Fruit fly (Drosophila melanogaster) whole organism, embryonic: ENCODE measurements around the gene Gnpat.

Experiments
- Atf-2 ChIP-seq: fragments of 200-800 bp; sonication (Bioruptor generic); optimal IDR thresholded peaks from 2 replicates; lab custom pipeline; 2016; ENCODE audit warnings: missing biosample characterization, missing genetic modification characterization
- Awh ChIP-seq: fragments of 200-800 bp; sonication (Bioruptor generic); IDR thresholded peaks from 2 replicates; pipeline ENCODE4, ENCODE4 v1.3.6; 2022; ENCODE audit warnings: missing biosample characterization, missing genetic modification characterization
- CG10267 ChIP-seq: fragments of 200-800 bp; sonication (Bioruptor generic); optimal IDR thresholded peaks from 2 replicates; lab custom pipeline; 2018; ENCODE audit warnings: missing biosample characterization, mild to moderate bottlenecking, missing genetic modification characterization, moderate library complexity
- CG10366 ChIP-seq: fragments of 200-800 bp; sonication (Bioruptor generic); IDR thresholded peaks from 2 replicates; pipeline ENCODE4 v1.3.6; 2022; ENCODE audit warnings: missing biosample characterization, missing genetic modification characterization
- CG10565 ChIP-seq: fragments of 200-800 bp; sonication (Bioruptor generic); optimal IDR thresholded peaks from 3 replicates; lab custom pipeline; 2016; ENCODE audit warnings: missing biosample characterization, mild to moderate bottlenecking, missing genetic modification characterization
- CG11504 ChIP-seq: fragments of 200-800 bp; sonication (Bioruptor generic); optimal IDR thresholded peaks from 3 replicates; lab custom pipeline; 2019; ENCODE audit warnings: missing biosample characterization, mild to moderate bottlenecking, missing genetic modification characterization, moderate library complexity
- CG13894 ChIP-seq: fragments of 200-800 bp; sonication (Bioruptor generic); optimal IDR thresholded peaks from 3 replicates; lab custom pipeline; 2018; ENCODE audit warnings: missing biosample characterization, mild to moderate bottlenecking, missing genetic modification characterization, moderate library complexity
- CG14441 ChIP-seq: fragments of 200-800 bp; sonication (Bioruptor generic); IDR thresholded peaks from 2 replicates; pipeline ENCODE4 v1.3.6; 2022; ENCODE audit warnings: missing biosample characterization, missing genetic modification characterization
- CG14710 ChIP-seq: fragments of 200-800 bp; sonication (Bioruptor generic); optimal IDR thresholded peaks from 3 replicates; lab custom pipeline; 2019; ENCODE audit warnings: missing biosample characterization, mild to moderate bottlenecking, missing genetic modification characterization, moderate library complexity
- CG15073 ChIP-seq: fragments of 200-800 bp; sonication (Bioruptor generic); optimal IDR thresholded peaks from 2 replicates; lab custom pipeline; 2016; ENCODE audit warnings: missing biosample characterization, missing genetic modification characterization
- CG16779 ChIP-seq: fragments of 200-800 bp; sonication (Bioruptor generic); IDR thresholded peaks from 2 replicates; pipeline ENCODE4 v1.3.6; 2022; ENCODE audit warnings: missing biosample characterization, missing genetic modification characterization
- CG17359 ChIP-seq: fragments of 200-800 bp; sonication (Bioruptor generic); optimal IDR thresholded peaks from 3 replicates; lab custom pipeline; 2018; ENCODE audit warnings: missing biosample characterization, mild to moderate bottlenecking, missing genetic modification characterization, moderate library complexity
- CG3163 ChIP-seq: fragments of 200-800 bp; sonication (Bioruptor generic); optimal IDR thresholded peaks from 3 replicates; lab custom pipeline; 2016; ENCODE audit warnings: missing biosample characterization, missing genetic modification characterization
- CG32532 ChIP-seq: fragments of 200-800 bp; sonication (Bioruptor generic); IDR thresholded peaks from 2 replicates; pipeline ENCODE4 v1.3.6; 2022; ENCODE audit warnings: missing biosample characterization, missing genetic modification characterization
- CG33213 ChIP-seq: fragments of 200-800 bp; sonication (Bioruptor generic); optimal IDR thresholded peaks from 3 replicates; lab custom pipeline; 2016; ENCODE audit warnings: missing biosample characterization, missing genetic modification characterization
- CG3847 ChIP-seq: fragments of 200-800 bp; sonication (Bioruptor generic); IDR thresholded peaks from 2 replicates; pipeline ENCODE4 v1.3.6; 2022; ENCODE audit warnings: missing biosample characterization, missing genetic modification characterization
- CG3995 ChIP-seq: fragments of 200-800 bp; sonication (Bioruptor generic); optimal IDR thresholded peaks from 3 replicates; lab custom pipeline; 2016; ENCODE audit warnings: missing biosample characterization, missing genetic modification characterization
- CG4404 ChIP-seq: fragments of 200-800 bp; sonication (Bioruptor generic); IDR thresholded peaks from 2 replicates; pipeline ENCODE4 v1.3.6; 2022; ENCODE audit warnings: missing biosample characterization, missing genetic modification characterization
- CG4617 ChIP-seq: fragments of 200-800 bp; sonication (Bioruptor generic); optimal IDR thresholded peaks from 3 replicates; lab custom pipeline; 2016; ENCODE audit warnings: missing biosample characterization, missing genetic modification characterization, borderline replicate concordance
- CG4854 ChIP-seq: fragments of 200-800 bp; sonication (Bioruptor generic); optimal IDR thresholded peaks from 2 replicates; lab custom pipeline; 2016; ENCODE audit warnings: missing biosample characterization, missing genetic modification characterization, inconsistent platforms
- CG5180 ChIP-seq: fragments of 200-800 bp; sonication (Bioruptor generic); optimal IDR thresholded peaks from 3 replicates; lab custom pipeline; 2017; ENCODE audit warnings: missing biosample characterization, missing genetic modification characterization, mild to moderate bottlenecking, moderate library complexity, missing genetic modification reagents
- CG6654 ChIP-seq: fragments of 200-800 bp; sonication (Bioruptor generic); optimal IDR thresholded peaks from 2 replicates; lab custom pipeline; 2017; ENCODE audit warnings: missing biosample characterization, mild to moderate bottlenecking, missing genetic modification characterization
- CG7987 ChIP-seq: fragments of 200-800 bp; sonication (Bioruptor generic); optimal IDR thresholded peaks from 2 replicates; lab custom pipeline; 2018; ENCODE audit warnings: missing biosample characterization, mild to moderate bottlenecking, missing genetic modification characterization, moderate library complexity
- CoRest ChIP-seq: fragments of 200-800 bp; sonication (Bioruptor generic); optimal IDR thresholded peaks from 3 replicates; lab custom pipeline; 2018; ENCODE audit warnings: missing biosample characterization, mild to moderate bottlenecking, missing genetic modification characterization, moderate library complexity
- CrebB ChIP-seq: fragments of 200-800 bp; sonication (Bioruptor generic); optimal IDR thresholded peaks from 3 replicates; lab custom pipeline; 2018; ENCODE audit warnings: missing biosample characterization, mild to moderate bottlenecking, missing genetic modification characterization
- Dref ChIP-seq: fragments of 200-800 bp; sonication (Bioruptor generic); IDR thresholded peaks from 2 replicates; pipeline ENCODE4 v1.3.6; 2022; ENCODE audit warnings: missing biosample characterization, missing genetic modification characterization
- HLH54F ChIP-seq: fragments of 200-800 bp; sonication (Bioruptor generic); optimal IDR thresholded peaks from 3 replicates; lab custom pipeline; 2016; ENCODE audit warnings: missing biosample characterization, missing genetic modification characterization
- MTF-1 ChIP-seq: fragments of 200-800 bp; sonication (Bioruptor generic); optimal IDR thresholded peaks from 2 replicates; lab custom pipeline; 2018; ENCODE audit warnings: missing biosample characterization, mild to moderate bottlenecking, missing genetic modification characterization, borderline replicate concordance
- Ptx1 ChIP-seq: fragments of 200-800 bp; sonication (Bioruptor generic); IDR thresholded peaks from 2 replicates; pipeline ENCODE4 v1.3.6; 2022; ENCODE audit warnings: missing biosample characterization, missing genetic modification characterization
- Sox102F ChIP-seq: fragments of 200-800 bp; sonication (Bioruptor generic); optimal IDR thresholded peaks from 2 replicates; lab custom pipeline; 2018; ENCODE audit warnings: missing biosample characterization, mild to moderate bottlenecking, missing genetic modification characterization, moderate library complexity
- Sry-β ChIP-seq: fragments of 200-800 bp; sonication (Bioruptor generic); optimal IDR thresholded peaks from 2 replicates; lab custom pipeline; 2018; ENCODE audit warnings: missing biosample characterization, mild to moderate bottlenecking, missing genetic modification characterization, moderate library complexity
- abd-A ChIP-seq: fragments of 200-800 bp; sonication (Bioruptor generic); optimal IDR thresholded peaks from 3 replicates; lab custom pipeline; 2019; ENCODE audit warnings: missing biosample characterization, mild to moderate bottlenecking, missing genetic modification characterization, moderate library complexity
- aop ChIP-seq: fragments of 200-800 bp; sonication (Bioruptor generic); IDR thresholded peaks from 2 replicates; pipeline ENCODE4 v1.3.6; 2022; ENCODE audit warnings: missing biosample characterization, missing genetic modification characterization
- cato ChIP-seq: fragments of 200-800 bp; sonication (Bioruptor generic); optimal IDR thresholded peaks from 2 replicates; lab custom pipeline; 2016; ENCODE audit warnings: missing biosample characterization, missing genetic modification characterization, borderline replicate concordance
- dmrt99B ChIP-seq: fragments of 200-800 bp; sonication (Bioruptor generic); optimal IDR thresholded peaks from 2 replicates; lab custom pipeline; 2018; ENCODE audit warnings: missing biosample characterization, mild to moderate bottlenecking, missing genetic modification characterization, moderate library complexity
- ems ChIP-seq: fragments of 200-800 bp; sonication (Bioruptor generic); optimal IDR thresholded peaks from 3 replicates; lab custom pipeline; 2016; ENCODE audit warnings: missing biosample characterization, missing genetic modification characterization
- ftz-f1 ChIP-seq: fragments of 200-800 bp; sonication (Bioruptor generic); optimal IDR thresholded peaks from 2 replicates; lab custom pipeline; 2016; ENCODE audit warnings: missing biosample characterization, missing genetic modification characterization
- fu2 ChIP-seq: fragments of 200-800 bp; sonication (Bioruptor generic); optimal IDR thresholded peaks from 2 replicates; lab custom pipeline; 2016; ENCODE audit warnings: missing biosample characterization, missing genetic modification characterization
- gfzf ChIP-seq: fragments of 200-800 bp; sonication (Bioruptor generic); optimal IDR thresholded peaks from 2 replicates; lab custom pipeline; 2016; ENCODE audit warnings: missing biosample characterization, mild to moderate bottlenecking, missing genetic modification characterization, moderate library complexity
- her ChIP-seq: fragments of 200-800 bp; sonication (Bioruptor generic); optimal IDR thresholded peaks from 2 replicates; lab custom pipeline; 2016; ENCODE audit warnings: missing biosample characterization, missing genetic modification characterization
- lola ChIP-seq, 3 experiments: fragments of >200 bp in 2 of 3; fragments of 200-800 bp in 1 of 3; sonication (Bioruptor generic) in 1 of 3; optimal IDR thresholded peaks; 2 replicates each; lab custom pipeline; 2017 to 2019; ENCODE audit warnings: missing biosample characterization in 3 of 3, missing genetic modification characterization in 3 of 3, mild to moderate bottlenecking in 1 of 3, moderate library complexity in 1 of 3
- lov ChIP-seq, 2 experiments: fragments of 200-800 bp in 1 of 2; fragments of >200 bp in 1 of 2; sonication (Bioruptor generic) in 1 of 2; IDR thresholded peaks in 1 of 2; optimal IDR thresholded peaks in 1 of 2; 2 replicates in 1 of 2; 3 replicates in 1 of 2; pipeline versions ENCODE4 v1.3.6 to Lab custom; 2017 to 2022; ENCODE audit warnings: missing biosample characterization in 1 of 2, missing genetic modification characterization in 1 of 2
- otp ChIP-seq: fragments of 200-800 bp; sonication (Bioruptor generic); IDR thresholded peaks from 3 replicates; pipeline ENCODE4, ENCODE4 v1.3.6; 2022; ENCODE audit warnings: missing biosample characterization, missing genetic modification characterization
- phol ChIP-seq: fragments of 200-800 bp; sonication (Bioruptor generic); optimal IDR thresholded peaks from 3 replicates; lab custom pipeline; 2018; ENCODE audit warnings: missing biosample characterization, mild to moderate bottlenecking, missing genetic modification characterization, moderate library complexity
- pum ChIP-seq: fragments of 200-800 bp; sonication (Bioruptor generic); optimal IDR thresholded peaks from 2 replicates; lab custom pipeline; 2016; ENCODE audit warnings: missing biosample characterization, missing genetic modification characterization
- sc ChIP-seq, 3 experiments: fragments of >200 bp in 2 of 3; fragments of 200-800 bp in 1 of 3; sonication (Bioruptor generic) in 1 of 3; optimal IDR thresholded peaks; 2 replicates in 2 of 3; 3 replicates in 1 of 3; lab custom pipeline; 2017; ENCODE audit warnings: mild to moderate bottlenecking in 1 of 3, missing biosample characterization in 1 of 3, missing genetic modification characterization in 1 of 3, missing genetic modification reagents in 1 of 3
- scrt ChIP-seq: fragments of 200-800 bp; sonication (Bioruptor generic); optimal IDR thresholded peaks from 2 replicates; lab custom pipeline; 2018; ENCODE audit warnings: missing biosample characterization, mild to moderate bottlenecking, missing genetic modification characterization, moderate library complexity
- sd ChIP-seq: fragments of 200-800 bp; sonication (Bioruptor generic); optimal IDR thresholded peaks from 3 replicates; lab custom pipeline; 2018; ENCODE audit warnings: missing biosample characterization, mild to moderate bottlenecking, missing genetic modification characterization, moderate library complexity
- sisA ChIP-seq: fragments of 200-800 bp; sonication (Bioruptor generic); IDR thresholded peaks from 2 replicates; pipeline ENCODE4 v1.3.6; 2022; ENCODE audit warnings: missing biosample characterization, missing genetic modification characterization
- sob ChIP-seq: fragments of 200-800 bp; sonication (Bioruptor generic); IDR thresholded peaks from 2 replicates; pipeline ENCODE4 v1.3.6; 2022; ENCODE audit warnings: missing biosample characterization, missing genetic modification characterization

Gene Gnpat

DNA sequence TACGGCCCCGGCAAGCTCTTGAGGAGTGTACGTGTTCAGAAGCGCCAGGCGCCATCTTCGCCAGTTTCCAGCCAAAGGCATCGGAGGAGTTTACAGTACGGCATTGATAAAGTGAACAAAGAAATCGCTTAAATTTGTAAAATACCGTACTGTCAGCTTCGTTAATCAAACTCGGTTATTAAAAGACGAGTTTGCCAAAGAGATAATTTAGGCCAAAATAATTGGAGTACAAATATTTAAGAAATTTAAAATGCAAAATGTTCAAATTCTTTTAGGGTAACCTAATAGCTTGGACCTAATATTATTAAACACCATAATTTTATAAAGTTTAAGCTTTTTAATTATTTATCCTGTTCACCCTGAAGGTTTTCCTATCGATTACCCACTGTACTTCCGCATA, 38.9 kb downstream of the Gnpat start (continued):
- TF ChIP-seq CG4404 (GFP tag; lab: Robert Waterston, UW): 0 out of 2 replicates have a peak, but pooled peaks have one; percentile 22
- no peak for TF ChIP-seq CG5180 (GFP tag; lab: Kevin White, UChicago)
- TF ChIP-seq Atf-2 (GFP tag; lab: Kevin White, UChicago): no peak
- TF ChIP-seq CG14710 (tag; lab: Kevin White, UChicago): peak; percentile 17
- TF ChIP-seq Sry-β (GFP tag; lab: Kevin White, UChicago): no peak
- TF ChIP-seq CG11504 (tag; lab: Kevin White, UChicago): peak; percentile 28
- TF ChIP-seq CG10366: no peak
- peak in 1 of 3 experiments; percentile 28 for TF ChIP-seq lola (GFP tag; optimal IDR thresholded peaks at IDR 0.05; lab: Kevin White, UChicago)
- TF ChIP-seq Sox102F (GFP tag; lab: Kevin White, UChicago): peak; percentile 8
- TF ChIP-seq fu2: no peak
- TF ChIP-seq lov (optimal IDR thresholded peaks at IDR 0.05; lab: Kevin White, UChicago): no peak
- no peak for TF ChIP-seq lov (GFP tag; IDR thresholded peaks at IDR 0.05; lab: Robert Waterston, UW)
- peak; percentile 37 for TF ChIP-seq phol (tag; lab: Kevin White, UChicago)
- TF ChIP-seq abd-A (tag; lab: Kevin White, UChicago): no peak
- no peak for TF ChIP-seq ems (GFP tag; lab: Kevin White, UChicago)
- TF ChIP-seq aop (GFP tag; lab: Robert Waterston, UW): no peak
- no peak for TF ChIP-seq CG16779 (GFP tag; lab: Robert Waterston, UW)
- no peak for TF ChIP-seq cato (GFP tag; lab: Kevin White, UChicago)
- no peak for TF ChIP-seq otp (GFP tag; lab: Robert Waterston, UW)
- TF ChIP-seq CG32532 (GFP tag; lab: Robert Waterston, UW): no peak
- TF ChIP-seq CG14441 (GFP tag; lab: Robert Waterston, UW): no peak
- TF ChIP-seq MTF-1 (GFP tag; lab: Kevin White, UChicago): no peak
- no peak for TF ChIP-seq sd (tag; lab: Kevin White, UChicago)
- no peak for TF ChIP-seq CG10565 (GFP tag; lab: Kevin White, UChicago)
- no peak for TF ChIP-seq CG3163 (GFP tag; lab: Kevin White, UChicago)
- no peak for TF ChIP-seq CG3847 (GFP tag; lab: Robert Waterston, UW)
- no peak for TF ChIP-seq CG13894 (tag; lab: Kevin White, UChicago)
- TF ChIP-seq scrt (GFP tag; lab: Kevin White, UChicago): no peak
- no peak for TF ChIP-seq sob (GFP tag; lab: Robert Waterston, UW)
- no peak for TF ChIP-seq sisA (GFP tag; lab: Robert Waterston, UW)
- no peak for TF ChIP-seq pum (GFP tag; lab: Kevin White, UChicago)
- no peak for TF ChIP-seq gfzf (GFP tag; lab: Kevin White, UChicago)
- TF ChIP-seq CoRest (tag; lab: Kevin White, UChicago): peak; percentile 23
- no peak for TF ChIP-seq sc (optimal IDR thresholded peaks at IDR 0.05; lab: Kevin White, UChicago)
- TF ChIP-seq sc (GFP tag; optimal IDR thresholded peaks at IDR 0.05; lab: Kevin White, UChicago): no peak
- 0 out of 2 replicates have a peak, but pooled peaks have one; percentile 20 for TF ChIP-seq Ptx1 (GFP tag; lab: Robert Waterston, UW)
- TF ChIP-seq CrebB (tag; lab: Kevin White, UChicago): no peak
- TF ChIP-seq ftz-f1 (GFP tag; lab: Kevin White, UChicago): no peak
- TF ChIP-seq CG15073 (GFP tag; lab: Kevin White, UChicago): no peak
- no peak for TF ChIP-seq CG10267 (tag; lab: Kevin White, UChicago)
- no peak for TF ChIP-seq dmrt99B (tag; lab: Kevin White, UChicago)
- no peak for TF ChIP-seq CG4854 (GFP tag; lab: Kevin White, UChicago)
- TF ChIP-seq CG7987: no peak
- no peak for TF ChIP-seq CG6654 (GFP tag; lab: Kevin White, UChicago)
- no peak for TF ChIP-seq CG4617 (GFP tag; lab: Kevin White, UChicago)
- TF ChIP-seq her (GFP tag; lab: Kevin White, UChicago): no peak
- peak; percentile 6 for TF ChIP-seq CG17359
- TF ChIP-seq Dref (GFP tag; lab: Robert Waterston, UW): no peak
- TF ChIP-seq CG33213 (GFP tag; lab: Kevin White, UChicago): no peak
- no peak for TF ChIP-seq HLH54F (GFP tag; lab: Kevin White, UChicago)
- TF ChIP-seq CG3995 (GFP tag; lab: Kevin White, UChicago): no peak
- no peak for TF ChIP-seq Awh (GFP tag; lab: Robert Waterston, UW)
- TF ChIP-seq, all 482 proteins: peak for 51
